Fruit fly (Drosophila melanogaster) whole organism, embryonic: Measurements from ENCODE around the gene Obp99a.

ENCODE experiments used
- ATbp ChIP-seq: fragments of 200-800 bp; sonication (Bioruptor generic); optimal IDR thresholded peaks from 2 replicates; lab custom pipeline; 2017; ENCODE audit warnings: missing biosample characterization, mild to moderate bottlenecking, missing genetic modification characterization, missing genetic modification reagents
- Ada2b ChIP-seq: fragments of 200-800 bp; sonication (Bioruptor generic); IDR thresholded peaks from 2 replicates; pipeline ENCODE4 v1.3.6; 2022; ENCODE audit warnings: missing biosample characterization, missing genetic modification characterization
- Antp ChIP-seq: fragments of 200-800 bp; sonication (Bioruptor generic); optimal IDR thresholded peaks from 3 replicates; lab custom pipeline; 2016; ENCODE audit warnings: missing biosample characterization, missing genetic modification characterization
- Awh ChIP-seq: fragments of 200-800 bp; sonication (Bioruptor generic); IDR thresholded peaks from 2 replicates; pipeline ENCODE4, ENCODE4 v1.3.6; 2022; ENCODE audit warnings: missing biosample characterization, missing genetic modification characterization
- CG10462 ChIP-seq: fragments of 200-800 bp; sonication (Bioruptor generic); optimal IDR thresholded peaks from 2 replicates; lab custom pipeline; 2016; ENCODE audit warnings: missing biosample characterization, missing genetic modification characterization
- CG10543 ChIP-seq: fragments of 200-800 bp; sonication (Bioruptor generic); optimal IDR thresholded peaks from 3 replicates; lab custom pipeline; 2017; ENCODE audit warnings: missing biosample characterization, mild to moderate bottlenecking, missing genetic modification characterization, moderate library complexity
- CG11093 ChIP-seq: fragments of 200-800 bp; sonication (Bioruptor generic); IDR thresholded peaks from 3 replicates; pipeline ENCODE4 v1.3.6; 2022; ENCODE audit warnings: missing biosample characterization, missing genetic modification characterization
- CG11723 ChIP-seq: fragments of 200-800 bp; sonication (Bioruptor generic); optimal IDR thresholded peaks from 2 replicates; lab custom pipeline; 2017; ENCODE audit warnings: missing biosample characterization, mild to moderate bottlenecking, missing genetic modification characterization
- CG15011 ChIP-seq: fragments of 200-800 bp; sonication (Bioruptor generic); optimal IDR thresholded peaks from 3 replicates; lab custom pipeline; 2018; ENCODE audit warnings: missing biosample characterization, mild to moderate bottlenecking, missing genetic modification characterization
- CG17186 ChIP-seq: fragments of 200-800 bp; sonication (Bioruptor generic); optimal IDR thresholded peaks from 3 replicates; lab custom pipeline; 2017; ENCODE audit warnings: missing biosample characterization, missing genetic modification reagents, missing genetic modification characterization
- CG17328 ChIP-seq: fragments of 200-800 bp; sonication (Bioruptor generic); IDR thresholded peaks from 2 replicates; pipeline ENCODE4 v1.3.6; 2022; ENCODE audit warnings: missing biosample characterization, missing genetic modification characterization
- CG2129 ChIP-seq: fragments of 200-800 bp; sonication (Bioruptor generic); IDR thresholded peaks from 2 replicates; pipeline ENCODE4 v1.3.6; 2022; ENCODE audit warnings: missing biosample characterization, missing genetic modification characterization; ENCODE audit not compliant: partially characterized antibody
- CG2199 ChIP-seq: fragments of 200-800 bp; sonication (Bioruptor generic); IDR thresholded peaks from 3 replicates; pipeline ENCODE4 v1.3.6; 2022; ENCODE audit warnings: missing biosample characterization, missing genetic modification characterization
- CG3065 ChIP-seq: fragments of 200-800 bp; sonication (Bioruptor generic); optimal IDR thresholded peaks from 2 replicates; lab custom pipeline; 2016; ENCODE audit warnings: missing biosample characterization, missing genetic modification characterization
- CG3281 ChIP-seq: fragments of 200-800 bp; sonication (Bioruptor generic); optimal IDR thresholded peaks from 3 replicates; lab custom pipeline; 2017; ENCODE audit warnings: missing biosample characterization, mild to moderate bottlenecking, missing genetic modification characterization
- CG42726 ChIP-seq: fragments of 200-800 bp; sonication (Bioruptor generic); IDR thresholded peaks from 2 replicates; pipeline ENCODE4 v1.3.6; 2022; ENCODE audit warnings: missing biosample characterization, missing genetic modification characterization; ENCODE audit not compliant: partially characterized antibody
- CG4820 ChIP-seq: fragments of 200-800 bp; sonication (Bioruptor generic); optimal IDR thresholded peaks from 3 replicates; lab custom pipeline; 2016; ENCODE audit warnings: missing biosample characterization, missing genetic modification characterization
- CG6689 ChIP-seq: fragments of 200-800 bp; sonication (Bioruptor generic); IDR thresholded peaks from 2 replicates; pipeline ENCODE4 v1.3.6; 2022; ENCODE audit warnings: missing biosample characterization, missing genetic modification characterization
- CG6854 ChIP-seq: fragments of 200-800 bp; sonication (Bioruptor generic); optimal IDR thresholded peaks from 3 replicates; lab custom pipeline; 2017; ENCODE audit warnings: missing biosample characterization, mild to moderate bottlenecking, missing genetic modification characterization
- CG7556 ChIP-seq: fragments of 200-800 bp; sonication (Bioruptor generic); optimal IDR thresholded peaks from 2 replicates; lab custom pipeline; 2017; ENCODE audit warnings: missing biosample characterization, mild to moderate bottlenecking, missing genetic modification characterization
- CG8290 ChIP-seq, 3 experiments: fragments of 200-800 bp; sonication (Bioruptor generic); optimal IDR thresholded peaks; 2 replicates each; lab custom pipeline; 2016 to 2019; ENCODE audit warnings: missing biosample characterization in 3 of 3, missing genetic modification characterization in 3 of 3, mild to moderate bottlenecking in 2 of 3, moderate library complexity in 1 of 3
- Chrac-16 ChIP-seq: fragments of 200-800 bp; sonication (Bioruptor generic); optimal IDR thresholded peaks from 3 replicates; lab custom pipeline; 2016; ENCODE audit warnings: missing biosample characterization, missing genetic modification characterization
- Dbx ChIP-seq: fragments of 200-800 bp; sonication (Bioruptor generic); IDR thresholded peaks from 3 replicates; pipeline ENCODE4 v1.3.6; 2022; ENCODE audit warnings: missing biosample characterization, missing genetic modification characterization
- E2f1 ChIP-seq: fragments of 200-800 bp; sonication (Bioruptor generic); IDR thresholded peaks from 2 replicates; pipeline ENCODE4 v1.3.6; 2022; ENCODE audit warnings: missing biosample characterization, missing genetic modification characterization
- Ets65A ChIP-seq: fragments of 200-800 bp; sonication (Bioruptor generic); peaks from one replicate; lab custom pipeline; 2016; ENCODE audit warnings: missing biosample characterization, missing genetic modification characterization
- Fer1 ChIP-seq: fragments of 200-800 bp; sonication (Bioruptor generic); optimal IDR thresholded peaks from 2 replicates; lab custom pipeline; 2017; ENCODE audit warnings: missing biosample characterization, mild to moderate bottlenecking, missing genetic modification characterization
- Gug ChIP-seq: fragments of 200-800 bp; sonication (Bioruptor generic); IDR thresholded peaks from 4 replicates; pipeline ENCODE4 v1.3.6; 2022; ENCODE audit warnings: missing biosample characterization, missing genetic modification characterization
- Hmr ChIP-seq: fragments of 200-800 bp; sonication (Bioruptor generic); optimal IDR thresholded peaks from 3 replicates; lab custom pipeline; 2017; ENCODE audit warnings: mild to moderate bottlenecking, missing biosample characterization, missing genetic modification reagents, missing genetic modification characterization
- Med ChIP-seq: fragments of 200-800 bp; sonication (Bioruptor generic); peaks from one replicate; lab custom pipeline; 2016; ENCODE audit warnings: missing biosample characterization, missing genetic modification characterization, mild to moderate bottlenecking, inconsistent platforms, moderate library complexity
- NK7.1 ChIP-seq: fragments of 200-800 bp; sonication (Bioruptor generic); optimal IDR thresholded peaks from 3 replicates; lab custom pipeline; 2016; ENCODE audit warnings: missing biosample characterization, missing genetic modification characterization
- Ssrp ChIP-seq: fragments of 200-800 bp; sonication (Bioruptor generic); optimal IDR thresholded peaks from 2 replicates; lab custom pipeline; 2018; ENCODE audit warnings: missing biosample characterization, mild to moderate bottlenecking, missing genetic modification characterization, moderate library complexity
- TFAM ChIP-seq: fragments of 200-800 bp; sonication (Bioruptor generic); optimal IDR thresholded peaks from 2 replicates; lab custom pipeline; 2017; ENCODE audit warnings: missing biosample characterization, missing genetic modification characterization, inconsistent platforms
- al ChIP-seq: fragments of 200-800 bp; sonication (Bioruptor generic); IDR thresholded peaks from 2 replicates; pipeline ENCODE4 v1.3.6; 2022; ENCODE audit warnings: missing biosample characterization, missing genetic modification characterization
- ash1 ChIP-seq: fragments of 200-800 bp; sonication (Bioruptor generic); optimal IDR thresholded peaks from 2 replicates; lab custom pipeline; 2018; ENCODE audit warnings: missing biosample characterization, mild to moderate bottlenecking, missing genetic modification characterization
- cg ChIP-seq: fragments of 200-800 bp; sonication (Bioruptor generic); optimal IDR thresholded peaks from 3 replicates; lab custom pipeline; 2019; ENCODE audit warnings: missing biosample characterization, mild to moderate bottlenecking, missing genetic modification characterization, moderate library complexity
- cwo ChIP-seq: fragments of 200-800 bp; sonication (Bioruptor generic); optimal IDR thresholded peaks from 3 replicates; lab custom pipeline; 2017; ENCODE audit warnings: missing biosample characterization, missing genetic modification characterization, mild to moderate bottlenecking, moderate library complexity, missing genetic modification reagents
- dysf ChIP-seq: fragments of 200-800 bp; sonication (Bioruptor generic); IDR thresholded peaks from 3 replicates; pipeline ENCODE4 v1.3.6; 2022; ENCODE audit warnings: missing biosample characterization, missing genetic modification characterization
- en ChIP-seq: fragments of 200-800 bp; sonication (Bioruptor generic); optimal IDR thresholded peaks from 2 replicates; lab custom pipeline; 2016; ENCODE audit warnings: missing biosample characterization, missing genetic modification characterization
- fd64A ChIP-seq: fragments of 200-800 bp; sonication (Bioruptor generic); optimal IDR thresholded peaks from 3 replicates; lab custom pipeline; 2018; ENCODE audit warnings: missing biosample characterization, mild to moderate bottlenecking, missing genetic modification characterization
- gem ChIP-seq: fragments of 200-800 bp; sonication (Bioruptor generic); optimal IDR thresholded peaks from 2 replicates; lab custom pipeline; 2019; ENCODE audit warnings: missing biosample characterization, mild to moderate bottlenecking, missing genetic modification characterization, moderate library complexity
- kah ChIP-seq: fragments of 200-800 bp; sonication (Bioruptor generic); optimal IDR thresholded peaks from 2 replicates; lab custom pipeline; 2018; ENCODE audit warnings: missing biosample characterization, mild to moderate bottlenecking, missing genetic modification characterization
- knrl ChIP-seq: fragments of 200-800 bp; sonication (Bioruptor generic); IDR thresholded peaks from 3 replicates; pipeline ENCODE4 v1.3.6; 2022; ENCODE audit warnings: missing biosample characterization, missing genetic modification characterization; ENCODE audit not compliant: partially characterized antibody
- lov ChIP-seq, 2 experiments: fragments of 200-800 bp in 1 of 2; fragments of >200 bp in 1 of 2; sonication (Bioruptor generic) in 1 of 2; IDR thresholded peaks in 1 of 2; optimal IDR thresholded peaks in 1 of 2; 2 replicates in 1 of 2; 3 replicates in 1 of 2; pipeline versions ENCODE4 v1.3.6 to Lab custom; 2017 to 2022; ENCODE audit warnings: missing biosample characterization in 1 of 2, missing genetic modification characterization in 1 of 2
- nau ChIP-seq: fragments of 200-800 bp; sonication (Bioruptor generic); optimal IDR thresholded peaks from 3 replicates; lab custom pipeline; 2017; ENCODE audit warnings: missing biosample characterization, mild to moderate bottlenecking, missing genetic modification characterization, missing genetic modification reagents
- otp ChIP-seq: fragments of 200-800 bp; sonication (Bioruptor generic); IDR thresholded peaks from 3 replicates; pipeline ENCODE4, ENCODE4 v1.3.6; 2022; ENCODE audit warnings: missing biosample characterization, missing genetic modification characterization
- psq ChIP-seq: fragments of 200-800 bp; sonication (Bioruptor generic); optimal IDR thresholded peaks from 2 replicates; lab custom pipeline; 2017; ENCODE audit warnings: missing biosample characterization, missing genetic modification characterization
- salm ChIP-seq: fragments of 200-800 bp; sonication (Bioruptor generic); optimal IDR thresholded peaks from 2 replicates; lab custom pipeline; 2018; ENCODE audit warnings: missing biosample characterization, mild to moderate bottlenecking, missing genetic modification characterization
- sna ChIP-seq: fragments of 200-800 bp; sonication (Bioruptor generic); IDR thresholded peaks from 2 replicates; pipeline ENCODE4 v1.3.6; 2022; ENCODE audit warnings: missing biosample characterization, missing genetic modification characterization; ENCODE audit not compliant: partially characterized antibody
- trem ChIP-seq: fragments of 200-800 bp; optimal IDR thresholded peaks from 3 replicates; lab custom pipeline; 2019; ENCODE audit warnings: missing biosample characterization, mild to moderate bottlenecking, missing genetic modification characterization, moderate library complexity
- tx ChIP-seq: fragments of 200-800 bp; sonication (Bioruptor generic); optimal IDR thresholded peaks from 2 replicates; lab custom pipeline; 2016; ENCODE audit warnings: missing biosample characterization, missing genetic modification characterization
- zfh2 ChIP-seq: fragments of 200-800 bp; sonication (Bioruptor generic); optimal IDR thresholded peaks from 2 replicates; lab custom pipeline; 2016; ENCODE audit warnings: missing biosample characterization, missing genetic modification characterization

Gene Obp99a

DNA sequence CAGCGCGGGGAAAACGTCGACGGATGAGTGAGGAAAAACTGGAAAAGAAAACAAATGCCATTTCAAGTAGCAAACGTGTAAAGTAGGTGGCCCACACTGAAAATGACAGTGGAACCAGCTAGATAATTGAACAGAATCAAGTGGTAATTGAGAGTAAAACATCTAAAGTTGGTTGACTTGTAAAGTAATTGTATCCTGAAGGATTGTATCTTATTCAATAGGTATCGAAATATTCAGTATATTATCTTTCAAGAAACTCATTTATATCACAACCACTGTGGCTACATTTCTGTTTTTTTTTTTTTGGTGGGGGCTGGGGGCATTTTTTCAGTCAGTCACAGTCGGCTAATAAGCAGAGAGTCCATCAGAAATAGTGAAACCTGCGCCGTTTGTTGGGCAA lies 27.8 kb downstream of the Obp99a start (continued):
- no peak for TF ChIP-seq Gug (GFP tag; lab: Robert Waterston, UW)
- peak; percentile 3 for TF ChIP-seq salm
- TF ChIP-seq CG10543 (GFP tag; lab: Kevin White, UChicago) = no peak
- TF ChIP-seq ash1 = no peak
- TF ChIP-seq Dbx (GFP tag; lab: Robert Waterston, UW) = no peak
- peak; percentile 53 for TF ChIP-seq CG17328 (GFP tag; lab: Robert Waterston, UW)
- TF ChIP-seq Hmr = no peak
- TF ChIP-seq kah = no peak
- no peak for TF ChIP-seq lov (optimal IDR thresholded peaks at IDR 0.05; lab: Kevin White, UChicago)
- TF ChIP-seq lov (GFP tag; IDR thresholded peaks at IDR 0.05; lab: Robert Waterston, UW) = no peak
- no peak for TF ChIP-seq Fer1 (GFP tag; lab: Kevin White, UChicago)
- TF ChIP-seq Chrac-16 (GFP tag; lab: Kevin White, UChicago) = no peak
- TF ChIP-seq CG6854 (GFP tag; lab: Kevin White, UChicago) = no peak
- peak; percentile 50 for TF ChIP-seq E2f1 (GFP tag; lab: Robert Waterston, UW)
- TF ChIP-seq Med (GFP tag; lab: Kevin White, UChicago) = peak; percentile 78
- TF ChIP-seq sna = no peak
- TF ChIP-seq CG15011 = no peak
- no peak for TF ChIP-seq knrl (GFP tag; lab: Robert Waterston, UW)
- no peak for TF ChIP-seq CG2199 (GFP tag; lab: Robert Waterston, UW)
- TF ChIP-seq Ets65A (GFP tag; lab: Kevin White, UChicago) = no peak
- peak; percentile 57 for TF ChIP-seq ATbp (GFP tag; lab: Kevin White, UChicago)
- peak; percentile 65; the same call in 1 of the 2 replicates for TF ChIP-seq Awh (GFP tag; lab: Robert Waterston, UW)
- TF ChIP-seq CG10462 = no peak
- no peak for TF ChIP-seq al
- TF ChIP-seq fd64A (GFP tag; lab: Kevin White, UChicago) = no peak
- no peak for TF ChIP-seq CG3281 (GFP tag; lab: Kevin White, UChicago)
- no peak for TF ChIP-seq CG2129 (GFP tag; lab: Robert Waterston, UW)
- TF ChIP-seq zfh2 (GFP tag; lab: Kevin White, UChicago) = no peak
- peak; percentile 73 for TF ChIP-seq gem (tag; lab: Kevin White, UChicago)
- no peak for TF ChIP-seq TFAM
- peak; percentile 59 for TF ChIP-seq Antp (GFP tag; lab: Kevin White, UChicago)
- TF ChIP-seq Ada2b = no peak
- no peak for TF ChIP-seq CG3065 (GFP tag; lab: Kevin White, UChicago)
- peak; percentile 41; the same call in 1 of the 3 replicates for TF ChIP-seq CG11093 (GFP tag; lab: Robert Waterston, UW)
- peak; percentile 69 for TF ChIP-seq CG6689
- no peak for TF ChIP-seq CG42726 (GFP tag; lab: Robert Waterston, UW)
- no peak for TF ChIP-seq trem (tag; lab: Kevin White, UChicago)
- no peak for TF ChIP-seq CG17186 (GFP tag; lab: Kevin White, UChicago)
- TF ChIP-seq cg (GFP tag; lab: Kevin White, UChicago) = no peak
- no peak for TF ChIP-seq nau (GFP tag; lab: Kevin White, UChicago)
- TF ChIP-seq Ssrp (tag; lab: Kevin White, UChicago) = no peak
- TF ChIP-seq CG8290 (GFP tag; optimal IDR thresholded peaks at IDR 0.05; lab: Kevin White, UChicago) = no peak
- no peak for TF ChIP-seq CG8290 (tag; optimal IDR thresholded peaks at IDR 0.05; lab: Kevin White, UChicago)
- peak; percentile 32 for TF ChIP-seq CG7556 (GFP tag; lab: Kevin White, UChicago)
- no peak for TF ChIP-seq en (GFP tag; lab: Kevin White, UChicago)
- TF ChIP-seq cwo (GFP tag; lab: Kevin White, UChicago) = no peak
- TF ChIP-seq CG4820 (GFP tag; lab: Kevin White, UChicago) = no peak
- TF ChIP-seq psq (GFP tag; lab: Kevin White, UChicago) = no peak
- TF ChIP-seq tx (GFP tag; lab: Kevin White, UChicago) = no peak
- no peak for TF ChIP-seq NK7.1 (GFP tag; lab: Kevin White, UChicago)
- no peak for TF ChIP-seq CG11723
- TF ChIP-seq otp (GFP tag; lab: Robert Waterston, UW) = peak; percentile 64; the same call in 1 of the 3 replicates
- peak; percentile 68; the same call in 2 of the 3 replicates for TF ChIP-seq dysf (GFP tag; lab: Robert Waterston, UW)
